Worm (Caenorhabditis elegans) whole organism, L4 larva: ENCODE results near the gene lgc-47.

Source experiments
- F10B5.3 ChIP-seq: sonication (generic microtip); optimal IDR thresholded peaks from 2 replicates; lab custom pipeline; 2016; ENCODE audit warnings: mild to moderate bottlenecking, missing genetic modification characterization, missing compliant biosample characterization
- F37D6.2 ChIP-seq: sonication (generic microtip); optimal IDR thresholded peaks from 2 replicates; lab custom pipeline; 2016; ENCODE audit warnings: mild to moderate bottlenecking, missing genetic modification characterization, missing compliant biosample characterization
- F49E8.2 ChIP-seq: sonication (generic microtip); optimal IDR thresholded peaks from 2 replicates; lab custom pipeline; 2016; ENCODE audit warnings: missing compliant biosample characterization, mild to moderate bottlenecking, missing genetic modification characterization, borderline replicate concordance
- R02D3.7 ChIP-seq: fragments of 150-350 bp; sonication (generic microtip); optimal IDR thresholded peaks from 3 replicates; lab custom pipeline; 2014; ENCODE audit warnings: missing biosample characterization, missing genetic modification characterization
- T20F7.1 ChIP-seq: fragments of 200-800 bp; sonication (Bioruptor generic); optimal IDR thresholded peaks from 2 replicates; lab custom pipeline; 2018; ENCODE audit warnings: mild to moderate bottlenecking, missing genetic modification characterization, missing compliant biosample characterization
- Y105C5A.15 ChIP-seq: fragments of 200-800 bp; sonication (Bioruptor generic); IDR thresholded peaks from 2 replicates; pipeline ENCODE4 v1.3.6; 2022; ENCODE audit warnings: missing genetic modification characterization, missing compliant biosample characterization
- Y75B8A.6 ChIP-seq: fragments of 200-800 bp; sonication (Bioruptor generic); IDR thresholded peaks from 2 replicates; pipeline ENCODE4 v1.3.6; 2022; ENCODE audit warnings: missing genetic modification reagents, missing genetic modification characterization, missing compliant biosample characterization
- ama-1 ChIP-seq: fragments of 150-350 bp; optimal IDR thresholded peaks from 2 replicates; lab custom pipeline; 2014; ENCODE audit warnings: inconsistent platforms, mixed read lengths
- ceh-28 ChIP-seq: fragments of 150-350 bp; optimal IDR thresholded peaks from 2 replicates; lab custom pipeline; 2014; ENCODE audit warnings: missing biosample characterization, missing genetic modification reagents, missing genetic modification characterization
- ceh-44 ChIP-seq: fragments of 200-800 bp; sonication (Bioruptor generic); IDR thresholded peaks from 2 replicates; pipeline ENCODE4 v1.3.6; 2022; ENCODE audit warnings: missing genetic modification reagents, missing genetic modification characterization, missing compliant biosample characterization
- ces-1 ChIP-seq: fragments of 150-350 bp; sonication (generic microtip); optimal IDR thresholded peaks from 4 replicates; lab custom pipeline; 2014; ENCODE audit warnings: missing biosample characterization, missing genetic modification reagents, missing genetic modification characterization
- ctbp-1 ChIP-seq: fragments of 200-800 bp; sonication (Bioruptor generic); IDR thresholded peaks from 2 replicates; pipeline ENCODE4 v1.3.6; 2022; ENCODE audit warnings: missing genetic modification reagents, missing genetic modification characterization, missing compliant biosample characterization
- egl-27 ChIP-seq: sonication (generic microtip); optimal IDR thresholded peaks from 3 replicates; lab custom pipeline; 2017; ENCODE audit warnings: missing biosample characterization, missing genetic modification reagents, missing genetic modification characterization
- fkh-10 ChIP-seq: fragments of 150-350 bp; optimal IDR thresholded peaks from 2 replicates; lab custom pipeline; 2014; ENCODE audit warnings: missing biosample characterization, missing genetic modification reagents, missing genetic modification characterization
- hmg-1.1 ChIP-seq: fragments of 200-800 bp; sonication (Bioruptor generic); IDR thresholded peaks from 2 replicates; pipeline ENCODE4 v1.3.6; 2022; ENCODE audit warnings: missing genetic modification reagents, missing genetic modification characterization, missing compliant biosample characterization
- lin-13 ChIP-seq: fragments of 150-350 bp; optimal IDR thresholded peaks from 2 replicates; lab custom pipeline; 2014; ENCODE audit warnings: missing biosample characterization, missing genetic modification reagents, missing genetic modification characterization
- lin-29 ChIP-seq: fragments of 200-800 bp; sonication (Bioruptor generic); IDR thresholded peaks from 2 replicates; pipeline ENCODE4 v1.3.6; 2022; ENCODE audit warnings: missing genetic modification reagents, missing genetic modification characterization, missing compliant biosample characterization
- lsy-2 ChIP-seq, 2 experiments: fragments of 150-350 bp in 1 of 2; sonication (generic microtip) in 1 of 2; optimal IDR thresholded peaks; 2 replicates each; lab custom pipeline; 2014 to 2017; ENCODE audit warnings: missing biosample characterization in 2 of 2, missing genetic modification characterization in 2 of 2
- madf-5 ChIP-seq, 2 experiments: fragments of 200-800 bp; sonication (Bioruptor generic); IDR thresholded peaks; 2 replicates each; pipeline ENCODE4 v1.3.6; 2022; ENCODE audit warnings: missing compliant biosample characterization in 2 of 2, missing genetic modification characterization in 2 of 2
- mdl-1 ChIP-seq, 2 experiments: fragments of 150-350 bp in 1 of 2; sonication (generic microtip) in 1 of 2; optimal IDR thresholded peaks; 2 replicates each; lab custom pipeline; 2014 to 2017; ENCODE audit warnings: missing biosample characterization in 2 of 2, missing genetic modification characterization in 2 of 2
- mdt-29 ChIP-seq: fragments of 200-800 bp; sonication (Bioruptor generic); IDR thresholded peaks from 2 replicates; pipeline ENCODE4 v1.3.6; 2022; ENCODE audit warnings: missing genetic modification reagents, missing genetic modification characterization, missing compliant biosample characterization
- mxl-3 ChIP-seq: fragments of 200-800 bp; sonication (Bioruptor generic); optimal IDR thresholded peaks from 2 replicates; lab custom pipeline; 2018; ENCODE audit warnings: mild to moderate bottlenecking, missing genetic modification characterization, missing compliant biosample characterization
- nhr-10 ChIP-seq: fragments of 150-350 bp; optimal IDR thresholded peaks from 2 replicates; lab custom pipeline; 2014; ENCODE audit warnings: missing biosample characterization, missing genetic modification characterization
- nhr-11 ChIP-seq: fragments of 150-350 bp; optimal IDR thresholded peaks from 2 replicates; lab custom pipeline; 2014; ENCODE audit warnings: missing biosample characterization, missing genetic modification characterization
- nhr-237 ChIP-seq: sonication (generic microtip); optimal IDR thresholded peaks from 2 replicates; lab custom pipeline; 2017; ENCODE audit warnings: missing biosample characterization, missing genetic modification characterization
- nhr-28 ChIP-seq: fragments of 150-350 bp; optimal IDR thresholded peaks from 2 replicates; lab custom pipeline; 2014; ENCODE audit warnings: missing biosample characterization, missing genetic modification characterization
- nhr-42 ChIP-seq: fragments of 200-800 bp; sonication (Bioruptor generic); IDR thresholded peaks from 2 replicates; pipeline ENCODE4 v1.3.6; 2022; ENCODE audit warnings: missing genetic modification characterization, missing compliant biosample characterization
- pqm-1 ChIP-seq: sonication (generic microtip); optimal IDR thresholded peaks from 2 replicates; lab custom pipeline; 2017; ENCODE audit warnings: missing biosample characterization, missing genetic modification characterization
- rbr-2 ChIP-seq: sonication (generic microtip); optimal IDR thresholded peaks from 2 replicates; lab custom pipeline; 2016; ENCODE audit warnings: missing genotype, missing genetic modification characterization, missing compliant biosample characterization
- saeg-2 ChIP-seq: fragments of 200-800 bp; sonication (Bioruptor generic); IDR thresholded peaks from 2 replicates; pipeline ENCODE4 v1.3.6; 2022; ENCODE audit warnings: missing genetic modification reagents, missing genetic modification characterization, missing compliant biosample characterization
- skn-1 ChIP-seq: fragments of 150-350 bp; optimal IDR thresholded peaks from 2 replicates; lab custom pipeline; 2014; ENCODE audit warnings: missing biosample characterization, missing genetic modification characterization
- tag-97 ChIP-seq: fragments of 200-800 bp; sonication (Bioruptor generic); IDR thresholded peaks from 2 replicates; pipeline ENCODE4 v1.3.6; 2022; ENCODE audit warnings: missing genetic modification characterization, missing compliant biosample characterization
- unc-62 ChIP-seq, 3 experiments: fragments of 150-350 bp in 1 of 3; sonication (generic microtip); optimal IDR thresholded peaks in 2 of 3; peaks in 1 of 3; 1 replicate in 1 of 3; 2 replicates in 2 of 3; lab custom pipeline; 2014 to 2017; ENCODE audit warnings: missing biosample characterization in 3 of 3, missing genetic modification characterization in 3 of 3, missing genetic modification reagents in 3 of 3, missing genotype in 1 of 3
- ztf-11 ChIP-seq: fragments of 150-350 bp; optimal IDR thresholded peaks from 2 replicates; lab custom pipeline; 2014; ENCODE audit warnings: missing biosample characterization, missing genetic modification characterization
- ztf-7 ChIP-seq: fragments of 150-350 bp; optimal IDR thresholded peaks from 2 replicates; lab custom pipeline; 2014; ENCODE audit warnings: missing biosample characterization, missing genetic modification characterization

The lgc-47 gene

DNA sequence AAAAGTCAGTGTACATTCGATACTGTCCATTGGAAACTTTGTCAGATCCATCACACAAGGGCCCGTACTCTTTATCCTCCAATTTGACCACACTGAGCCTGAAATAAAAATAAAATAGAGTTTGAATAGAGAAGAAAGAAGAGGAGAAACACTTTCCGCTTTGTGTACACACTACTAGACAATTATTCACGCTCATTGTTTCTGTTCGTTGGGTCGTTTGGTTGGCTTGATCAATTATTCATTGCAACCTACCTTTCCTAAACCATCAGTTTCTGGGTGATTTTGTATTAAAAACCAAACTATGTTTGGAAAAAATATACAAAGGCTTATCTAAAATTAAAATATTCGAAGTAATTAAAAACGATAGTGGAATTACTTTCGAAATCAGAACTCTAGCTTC is 2.7 kb downstream of the lgc-47 start:
- TF ChIP-seq F37D6.2 (tag; lab: Kevin White, UChicago), result no peak
- no peak for TF ChIP-seq Y75B8A.6 (GFP tag; lab: Robert Waterston, UW)
- TF ChIP-seq, all 104 proteins: peak for 0

ce11 chrX:9803603-9804002 is 3.9 kb downstream of the lgc-47 start:
- TF ChIP-seq ctbp-1 (GFP tag; lab: Robert Waterston, UW) (peak; percentile 27; the same call in 1 of the 2 replicates), fkh-10 (GFP tag; lab: Kevin White, UChicago) (peak; percentile 93), F10B5.3 (no peak), lin-13 (GFP tag; lab: Kevin White, UChicago) (no peak), ces-1 (GFP tag; lab: Kevin White, UChicago) (peak; percentile 90), saeg-2 (GFP tag; lab: Robert Waterston, UW) (no peak)

- TF ChIP-seq fkh-10 (GFP tag; lab: Kevin White, UChicago), result peak; percentile 54
- no peak for TF ChIP-seq Y105C5A.15 (GFP tag; lab: Robert Waterston, UW)
- TF ChIP-seq mdl-1 (tag; optimal IDR thresholded peaks at IDR 0.05; lab: Kevin White, UChicago), result peak in 1 of 2 experiments; percentile 20
- TF ChIP-seq lsy-2 (tag; optimal IDR thresholded peaks at IDR 0.05; lab: Kevin White, UChicago), result peak in 1 of 2 experiments; percentile 19
- peak; percentile 48; the same call in 1 of the 2 replicates for TF ChIP-seq ctbp-1 (GFP tag; lab: Robert Waterston, UW)
- no peak for TF ChIP-seq rbr-2
- TF ChIP-seq nhr-11 (tag; lab: Kevin White, UChicago), result no peak
These were observed 8.9 kb downstream of the lgc-47 start, which contains the start of gene F36G3.3 for ce11 chrX:9798530-9798929. Gene F36G3.3 (plus strand): TSS chrX:9798835.

- TF ChIP-seq madf-5 (GFP tag; IDR thresholded peaks at IDR 0.05; lab: Robert Waterston, UW) (no peak), ztf-11 (no peak), unc-62 (GFP tag; optimal IDR thresholded peaks at IDR 0.05 in 1 of 2; lab: Kevin White, UChicago) (peak in 1 of 2 experiments; percentile 93), unc-62 (tag; optimal IDR thresholded peaks at IDR 0.05; lab: Kevin White, UChicago) (no peak)
These were observed 11.4 kb downstream of the lgc-47 start for ce11 chrX:9796063-9796462.

DNA sequence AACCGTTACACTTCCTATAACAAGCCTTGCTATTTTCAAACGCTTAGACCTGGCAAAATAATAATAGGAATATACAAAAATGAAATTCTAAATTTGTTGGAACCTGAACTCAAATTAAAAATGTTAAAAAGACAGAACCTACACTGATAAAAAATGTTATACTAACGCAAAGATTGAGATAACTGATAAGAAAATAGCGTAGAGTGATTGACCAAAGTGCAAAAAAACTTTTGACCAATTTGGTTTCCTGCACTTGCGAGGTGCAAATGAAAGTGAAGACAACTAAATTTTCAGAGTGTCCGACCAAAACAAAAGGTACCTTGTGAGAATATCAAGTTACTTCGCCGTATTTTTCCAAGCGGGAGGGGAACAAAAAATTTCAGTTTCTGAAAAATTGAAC is 11.9 kb downstream of the lgc-47 start:
- peak; percentile 60 for TF ChIP-seq pqm-1
- TF ChIP-seq nhr-237 (tag; lab: Kevin White, UChicago), result no peak
- TF ChIP-seq mdt-29 (GFP tag; lab: Robert Waterston, UW), result no peak
- TF ChIP-seq nhr-10 (tag; lab: Kevin White, UChicago), result no peak
- TF ChIP-seq ama-1 (lab: Kevin White, UChicago), result no peak

ce11 chrX:9794173-9794572 is 13.3 kb downstream of the lgc-47 start, which contains the start of gene F36G3.2:
Gene F36G3.2 (minus strand): TSS chrX:9794273.
- TF ChIP-seq nhr-28 (tag; lab: Kevin White, UChicago), result no peak
- no peak for TF ChIP-seq saeg-2 (GFP tag; lab: Robert Waterston, UW)
- TF ChIP-seq ceh-28 (tag; lab: Kevin White, UChicago), result no peak
- TF ChIP-seq tag-97 (GFP tag; lab: Robert Waterston, UW), result no peak
- no peak for TF ChIP-seq F49E8.2
- TF ChIP-seq lin-29 (GFP tag; lab: Robert Waterston, UW), result no peak
- TF ChIP-seq mdl-1 (tag; optimal IDR thresholded peaks at IDR 0.05; lab: Kevin White, UChicago), result no peak
- no peak for TF ChIP-seq ceh-44 (GFP tag; lab: Robert Waterston, UW)
- no peak for TF ChIP-seq ama-1 (lab: Kevin White, UChicago)
- TF ChIP-seq lsy-2 (tag; optimal IDR thresholded peaks at IDR 0.05; lab: Kevin White, UChicago), result no peak
- no peak for TF ChIP-seq pqm-1
- no peak for TF ChIP-seq skn-1 (tag; lab: Kevin White, UChicago)
- no peak for TF ChIP-seq fkh-10 (GFP tag; lab: Kevin White, UChicago)
- TF ChIP-seq nhr-42 (GFP tag; lab: Robert Waterston, UW), result no peak
- TF ChIP-seq hmg-1.1 (GFP tag; lab: Robert Waterston, UW), result no peak
- no peak for TF ChIP-seq egl-27 (tag; lab: Kevin White, UChicago)
- TF ChIP-seq R02D3.7 (tag; lab: Kevin White, UChicago), result no peak
- TF ChIP-seq mxl-3, result no peak
- TF ChIP-seq ztf-7 (tag; lab: Kevin White, UChicago), result no peak
- no peak for TF ChIP-seq T20F7.1 (GFP tag; lab: Kevin White, UChicago)
